Worm (Caenorhabditis elegans) whole organism, young adult: ENCODE measurements around the gene grl-18.

Experiments
- C17E4.6 ChIP-seq: fragments of 200-800 bp; sonication (Bioruptor generic); IDR thresholded peaks from 2 replicates; pipeline ENCODE4 v1.3.6; 2022; ENCODE audit warnings: missing genetic modification reagents, missing genetic modification characterization, missing compliant biosample characterization
- F23B12.7 ChIP-seq: sonication (generic microtip); optimal IDR thresholded peaks from 2 replicates; lab custom pipeline; 2017; ENCODE audit warnings: missing genetic modification characterization, mild to moderate bottlenecking, missing compliant biosample characterization, antibody characterized with exemption, moderate library complexity; ENCODE audit not compliant: insufficient read depth
- F33H1.4 ChIP-seq: fragments of 200-800 bp; sonication (Bioruptor generic); IDR thresholded peaks from 2 replicates; pipeline ENCODE4 v1.3.6; 2022; ENCODE audit warnings: missing genetic modification reagents, missing genetic modification characterization, missing compliant biosample characterization
- F57A8.1 ChIP-seq: fragments of 200-800 bp; sonication (Bioruptor generic); optimal IDR thresholded peaks from 2 replicates; lab custom pipeline; 2018; ENCODE audit warnings: mild to moderate bottlenecking, missing genetic modification characterization, moderate library complexity, missing compliant biosample characterization
- K11D2.4 ChIP-seq: fragments of 200-800 bp; sonication (Bioruptor generic); IDR thresholded peaks from 2 replicates; pipeline ENCODE4 v1.3.6; 2022; ENCODE audit warnings: missing genetic modification reagents, missing genetic modification characterization, missing compliant biosample characterization
- K12H6.12 ChIP-seq: fragments of 200-800 bp; sonication (Bioruptor generic); optimal IDR thresholded peaks from 2 replicates; lab custom pipeline; 2018; ENCODE audit warnings: mild to moderate bottlenecking, missing genetic modification characterization, missing compliant biosample characterization
- Y53G8AR.9 ChIP-seq: fragments of 200-800 bp; sonication (Bioruptor generic); conservative IDR thresholded peaks from 2 replicates; pipeline ENCODE4 v1.3.6; 2022; ENCODE audit warnings: missing genetic modification reagents, missing genetic modification characterization, missing compliant biosample characterization
- Y56A3A.18 ChIP-seq: fragments of 200-800 bp; sonication (Bioruptor generic); IDR thresholded peaks from 2 replicates; pipeline ENCODE4 v1.3.6; 2022; ENCODE audit warnings: missing genetic modification reagents, missing genetic modification characterization, missing compliant biosample characterization
- Y67H2A.10 ChIP-seq: fragments of 200-800 bp; sonication (Bioruptor generic); conservative IDR thresholded peaks from 2 replicates; pipeline ENCODE4 v1.3.6; 2022; ENCODE audit warnings: missing genetic modification reagents, missing genetic modification characterization, missing compliant biosample characterization
- akir-1 ChIP-seq: fragments of 200-800 bp; sonication (Bioruptor generic); optimal IDR thresholded peaks from 2 replicates; lab custom pipeline; 2018; ENCODE audit warnings: mild to moderate bottlenecking, missing genetic modification characterization, moderate library complexity, missing compliant biosample characterization
- ama-1 ChIP-seq, 3 experiments: fragments of 150-350 bp in 1 of 3; sonication (generic microtip) in 2 of 3; optimal IDR thresholded peaks; 2 replicates each; lab custom pipeline; 2014 to 2018; ENCODE audit warnings: missing biosample characterization in 2 of 3, missing genetic modification characterization in 2 of 3, missing genetic modification reagents in 2 of 3
- atf-7 ChIP-seq: sonication (generic microtip); optimal IDR thresholded peaks from 2 replicates; lab custom pipeline; 2017; ENCODE audit warnings: mild to moderate bottlenecking, missing genetic modification characterization, missing compliant biosample characterization
- ccch-3 ChIP-seq: fragments of 200-800 bp; sonication (Bioruptor generic); optimal IDR thresholded peaks from 2 replicates; lab custom pipeline; 2018; ENCODE audit warnings: mild to moderate bottlenecking, missing genetic modification characterization, missing compliant biosample characterization
- cebp-1 ChIP-seq, 2 experiments: fragments of 200-800 bp in 1 of 2; sonication (Bioruptor generic) in 1 of 2; sonication (generic microtip) in 1 of 2; IDR thresholded peaks in 1 of 2; optimal IDR thresholded peaks in 1 of 2; 2 replicates each; pipeline versions ENCODE4 v1.3.6 to Lab custom; 2017 to 2022; ENCODE audit warnings: missing compliant biosample characterization in 2 of 2, missing genetic modification characterization in 2 of 2, mild to moderate bottlenecking in 1 of 2, missing genetic modification reagents in 1 of 2, moderate library complexity in 1 of 2
- cebp-2 ChIP-seq: fragments of 200-800 bp; sonication (Bioruptor generic); IDR thresholded peaks from 2 replicates; pipeline ENCODE4 v1.3.6; 2022; ENCODE audit warnings: missing genetic modification characterization, missing compliant biosample characterization
- ceh-100 ChIP-seq: fragments of 200-800 bp; sonication (Bioruptor generic); IDR thresholded peaks from 2 replicates; pipeline ENCODE4 v1.3.6; 2022; ENCODE audit warnings: missing genetic modification reagents, missing genetic modification characterization, missing compliant biosample characterization
- die-1 ChIP-seq: sonication (generic microtip); optimal IDR thresholded peaks from 2 replicates; lab custom pipeline; 2016; ENCODE audit warnings: missing genotype, mild to moderate bottlenecking, missing genetic modification characterization, missing compliant biosample characterization
- dox-1 ChIP-seq: fragments of 200-800 bp; sonication (Bioruptor generic); IDR thresholded peaks from 2 replicates; pipeline ENCODE4 v1.3.6; 2022; ENCODE audit warnings: missing genetic modification reagents, missing genetic modification characterization, missing compliant biosample characterization
- efl-1 ChIP-seq: fragments of 150-350 bp; optimal IDR thresholded peaks from 2 replicates; lab custom pipeline; 2014; ENCODE audit warnings: missing biosample characterization, missing genetic modification reagents, missing genetic modification characterization
- egl-44 ChIP-seq: fragments of 200-800 bp; sonication (Bioruptor generic); IDR thresholded peaks from 2 replicates; pipeline ENCODE4 v1.3.6; 2022; ENCODE audit warnings: missing genetic modification reagents, missing genetic modification characterization, missing compliant biosample characterization
- egrh-3 ChIP-seq: fragments of 200-800 bp; sonication (Bioruptor generic); IDR thresholded peaks from 2 replicates; pipeline ENCODE4 v1.3.6; 2022; ENCODE audit warnings: missing genetic modification reagents, missing genetic modification characterization, missing compliant biosample characterization
- him-1 ChIP-seq: sonication (generic microtip); optimal IDR thresholded peaks from 2 replicates; lab custom pipeline; 2016; ENCODE audit warnings: missing genotype, missing genetic modification reagents, missing genetic modification characterization, missing compliant biosample characterization
- hlh-12 ChIP-seq: sonication (generic microtip); optimal IDR thresholded peaks from 2 replicates; lab custom pipeline; 2016; ENCODE audit warnings: missing genetic modification characterization, missing compliant biosample characterization
- hsf-1 ChIP-seq: fragments of 200-800 bp; sonication (Bioruptor generic); IDR thresholded peaks from 2 replicates; pipeline ENCODE4 v1.3.6; 2022; ENCODE audit warnings: missing genetic modification reagents, missing genetic modification characterization, missing compliant biosample characterization
- lag-1 ChIP-seq: fragments of 200-800 bp; sonication (Bioruptor generic); IDR thresholded peaks from 2 replicates; pipeline ENCODE4 v1.3.6; 2022; ENCODE audit warnings: missing genetic modification reagents, missing genetic modification characterization, missing compliant biosample characterization
- let-607 ChIP-seq, 2 experiments: fragments of 200-800 bp in 1 of 2; sonication (Bioruptor generic) in 1 of 2; sonication (generic microtip) in 1 of 2; optimal IDR thresholded peaks; 2 replicates each; lab custom pipeline; 2016 to 2018; ENCODE audit warnings: mild to moderate bottlenecking in 2 of 2, missing compliant biosample characterization in 2 of 2, missing genetic modification characterization in 2 of 2, moderate library complexity in 2 of 2, missing genotype in 1 of 2
- lin-26 ChIP-seq: fragments of 200-800 bp; sonication (Bioruptor generic); IDR thresholded peaks from 2 replicates; pipeline ENCODE4 v1.3.6; 2022; ENCODE audit warnings: missing genetic modification reagents, missing genetic modification characterization, missing compliant biosample characterization
- lin-40 ChIP-seq: sonication (generic microtip); optimal IDR thresholded peaks from 2 replicates; lab custom pipeline; 2016; ENCODE audit warnings: missing genetic modification characterization, mild to moderate bottlenecking, missing compliant biosample characterization, missing genotype, missing genetic modification reagents
- lin-54 ChIP-seq: fragments of 200-800 bp; sonication (Bioruptor generic); optimal IDR thresholded peaks from 2 replicates; lab custom pipeline; 2018; ENCODE audit warnings: mild to moderate bottlenecking, missing genetic modification characterization, missing compliant biosample characterization
- madf-10 ChIP-seq: sonication (generic microtip); optimal IDR thresholded peaks from 2 replicates; lab custom pipeline; 2016; ENCODE audit warnings: mild to moderate bottlenecking, missing genetic modification characterization, missing compliant biosample characterization
- madf-6 ChIP-seq: fragments of 200-800 bp; sonication (Bioruptor generic); IDR thresholded peaks from 2 replicates; pipeline ENCODE4 v1.3.6; 2022; ENCODE audit warnings: missing genetic modification reagents, missing genetic modification characterization, missing compliant biosample characterization
- madf-8 ChIP-seq: fragments of 200-800 bp; sonication (Bioruptor generic); conservative IDR thresholded peaks from 2 replicates; pipeline ENCODE4 v1.3.6; 2022; ENCODE audit warnings: missing genetic modification reagents, missing genetic modification characterization, missing compliant biosample characterization
- mcd-1 ChIP-seq: fragments of 200-800 bp; sonication (Bioruptor generic); IDR thresholded peaks from 2 replicates; pipeline ENCODE4 v1.3.6; 2022; ENCODE audit warnings: missing genetic modification reagents, missing genetic modification characterization, missing compliant biosample characterization
- nfyb-1 ChIP-seq: fragments of 200-800 bp; sonication (Bioruptor generic); IDR thresholded peaks from 2 replicates; pipeline ENCODE4 v1.3.6; 2022; ENCODE audit warnings: missing genetic modification reagents, missing genetic modification characterization, missing compliant biosample characterization
- pbrm-1 ChIP-seq: fragments of 200-800 bp; sonication (Bioruptor generic); IDR thresholded peaks from 2 replicates; pipeline ENCODE4 v1.3.6; 2022; ENCODE audit warnings: missing genetic modification reagents, missing genetic modification characterization, missing compliant biosample characterization
- repo-1 ChIP-seq: sonication (generic microtip); optimal IDR thresholded peaks from 2 replicates; lab custom pipeline; 2017; ENCODE audit warnings: mild to moderate bottlenecking, missing genetic modification characterization, missing compliant biosample characterization
- rpc-1 ChIP-seq, 2 experiments: fragments of 150-350 bp in 1 of 2; sonication (generic microtip) in 1 of 2; optimal IDR thresholded peaks; 2 replicates each; lab custom pipeline; 2014 to 2018; ENCODE audit warnings: missing biosample characterization in 1 of 2, missing genetic modification characterization in 1 of 2, missing genetic modification reagents in 1 of 2, missing genotype in 1 of 2
- snpc-4 ChIP-seq, 5 experiments: fragments of 150-350 bp in 1 of 5; sonication (generic microtip) in 4 of 5; optimal IDR thresholded peaks; 2 replicates each; lab custom pipeline; 2014 to 2018; ENCODE audit warnings: missing genetic modification characterization in 5 of 5, missing biosample characterization in 3 of 5, antibody characterized with exemption in 2 of 5, mild to moderate bottlenecking in 2 of 5, missing compliant biosample characterization in 2 of 5, missing genotype in 2 of 5, moderate library complexity in 2 of 5, missing genetic modification reagents in 1 of 5
- somi-1 ChIP-seq: fragments of 200-800 bp; sonication (Bioruptor generic); optimal IDR thresholded peaks from 2 replicates; lab custom pipeline; 2018; ENCODE audit warnings: mild to moderate bottlenecking, missing genetic modification characterization, missing compliant biosample characterization
- tbp1 ChIP-seq: fragments of 200-800 bp; sonication (Bioruptor generic); optimal IDR thresholded peaks from 2 replicates; lab custom pipeline; 2018; ENCODE audit warnings: mild to moderate bottlenecking, missing genetic modification characterization, missing compliant biosample characterization
- zfh-2 ChIP-seq: fragments of 200-800 bp; sonication (Bioruptor generic); conservative IDR thresholded peaks from 2 replicates; pipeline ENCODE4 v1.3.6; 2022; ENCODE audit warnings: missing genetic modification reagents, missing genetic modification characterization, missing compliant biosample characterization
- ztf-18 ChIP-seq: sonication (generic microtip); optimal IDR thresholded peaks from 2 replicates; lab custom pipeline; 2016; ENCODE audit warnings: missing genotype, mild to moderate bottlenecking, missing genetic modification characterization, missing compliant biosample characterization
- ztf-3 ChIP-seq: fragments of 200-800 bp; sonication (Bioruptor generic); optimal IDR thresholded peaks from 2 replicates; lab custom pipeline; 2018; ENCODE audit warnings: mild to moderate bottlenecking, missing genetic modification characterization, missing compliant biosample characterization
- ztf-6 ChIP-seq: fragments of 200-800 bp; sonication (Bioruptor generic); IDR thresholded peaks from 2 replicates; pipeline ENCODE4 v1.3.6; 2022; ENCODE audit warnings: missing genetic modification reagents, missing genetic modification characterization, missing compliant biosample characterization

Gene grl-18

DNA sequence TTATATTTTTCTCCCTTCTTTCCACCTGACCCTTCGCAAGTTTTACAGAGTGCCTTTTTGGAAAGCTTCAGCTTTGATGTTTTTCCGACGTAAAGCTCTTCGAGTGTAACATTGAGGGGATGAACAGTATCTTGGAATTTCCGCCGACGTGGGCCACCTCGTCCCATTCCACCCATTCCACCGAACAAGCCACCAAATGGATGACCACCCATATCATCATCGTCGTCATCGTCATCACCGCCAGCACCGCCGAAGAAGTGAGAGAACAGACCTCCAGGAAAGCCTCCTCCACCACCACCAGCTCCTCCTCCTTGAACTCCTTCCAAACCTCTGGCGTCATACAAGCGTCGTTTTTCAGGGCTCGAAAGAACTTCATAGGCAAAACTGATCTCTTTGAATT lies 15.6 kb upstream of the grl-18 start:
- TF ChIP-seq dox-1 (GFP tag; lab: Robert Waterston, UW) (peak; percentile 13; the same call in 1 of the 2 replicates), hlh-12 (tag; lab: Kevin White, UChicago) (no peak), cebp-2 (GFP tag; lab: Robert Waterston, UW) (no peak), egrh-3 (GFP tag; lab: Robert Waterston, UW) (peak; percentile 27; the same call in 1 of the 2 replicates), zfh-2 (GFP tag; lab: Robert Waterston, UW) (peak; percentile 58), nfyb-1 (GFP tag; lab: Robert Waterston, UW) (0 out of 2 replicates have a peak, but pooled peaks have one; percentile 12)

DNA sequence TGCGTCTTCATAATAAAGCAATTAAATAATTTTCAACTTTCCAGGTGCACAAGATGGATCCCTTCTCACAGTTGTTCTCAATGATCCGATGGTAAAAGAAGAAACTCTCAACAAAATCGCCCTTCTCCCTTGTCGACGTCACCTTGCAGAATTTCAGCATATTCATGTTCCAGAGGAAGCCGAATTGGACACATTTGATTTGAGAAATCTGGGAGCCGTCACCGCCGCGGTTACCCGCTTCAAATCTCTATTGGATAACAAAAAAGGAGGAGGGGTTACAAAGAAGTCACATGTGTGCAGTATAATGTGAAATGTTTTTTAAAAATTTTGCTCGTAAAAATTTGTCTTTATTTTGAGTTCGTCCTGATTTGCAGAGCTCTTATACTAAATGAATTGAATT lies 14.0 kb upstream of the grl-18 start:
- TF ChIP-seq cebp-1 (GFP tag; IDR thresholded peaks at IDR 0.05; lab: Robert Waterston, UW) (no peak), cebp-1 (tag; optimal IDR thresholded peaks at IDR 0.05; lab: Kevin White, UChicago) (no peak), K11D2.4 (GFP tag; lab: Robert Waterston, UW) (no peak), ztf-18 (tag; lab: Kevin White, UChicago) (peak; percentile 38), ztf-3 (GFP tag; lab: Kevin White, UChicago) (no peak), madf-10 (tag; lab: Kevin White, UChicago) (no peak), let-607 (tag; optimal IDR thresholded peaks at IDR 0.05; lab: Kevin White, UChicago) (peak in 1 of 2 experiments; percentile 28), rpc-1 (optimal IDR thresholded peaks at IDR 0.05; lab: Kevin White, UChicago) (no peak), rpc-1 (tag; optimal IDR thresholded peaks at IDR 0.05; lab: Kevin White, UChicago) (no peak), somi-1 (GFP tag; lab: Kevin White, UChicago) (no peak), madf-8 (GFP tag; lab: Robert Waterston, UW) (no peak), Y56A3A.18 (peak; percentile 36; the same call in 1 of the 2 replicates), efl-1 (no peak), akir-1 (GFP tag; lab: Kevin White, UChicago) (no peak), ztf-6 (no peak), snpc-4 (GFP tag; optimal IDR thresholded peaks at IDR 0.05; lab: Kevin White, UChicago) (no peak), snpc-4 (tag; optimal IDR thresholded peaks at IDR 0.05; lab: Kevin White, UChicago) (peak in 1 of 4 experiments; percentile 15), Y53G8AR.9 (GFP tag; lab: Robert Waterston, UW) (peak; percentile 54; the same call in 1 of the 2 replicates), egl-44 (GFP tag; lab: Robert Waterston, UW) (no peak), ccch-3 (GFP tag; lab: Kevin White, UChicago) (no peak), lin-26 (peak; percentile 46; the same call in 1 of the 2 replicates), F33H1.4 (GFP tag; lab: Robert Waterston, UW) (0 out of 2 replicates have a peak, but pooled peaks have one; percentile 16), mcd-1 (GFP tag; lab: Robert Waterston, UW) (0 out of 2 replicates have a peak, but pooled peaks have one; percentile 4), pbrm-1 (GFP tag; lab: Robert Waterston, UW) (peak; percentile 23; the same call in 1 of the 2 replicates), lin-54 (GFP tag; lab: Kevin White, UChicago) (peak; percentile 35), ama-1 (optimal IDR thresholded peaks at IDR 0.05; lab: Kevin White, UChicago) (peak; percentile 86), ama-1 (GFP tag; optimal IDR thresholded peaks at IDR 0.05; lab: Kevin White, UChicago) (no peak), Y67H2A.10 (GFP tag; lab: Robert Waterston, UW) (no peak), C17E4.6 (GFP tag; lab: Robert Waterston, UW) (no peak), lin-40 (tag; lab: Kevin White, UChicago) (no peak), K12H6.12 (tag; lab: Kevin White, UChicago) (no peak), F57A8.1 (GFP tag; lab: Kevin White, UChicago) (no peak), tbp1 (GFP tag; lab: Kevin White, UChicago) (peak; percentile 13), F23B12.7 (no peak), him-1 (no peak), lag-1 (GFP tag; lab: Robert Waterston, UW) (no peak), hsf-1 (GFP tag; lab: Robert Waterston, UW) (peak; percentile 61; the same call in 1 of the 2 replicates), repo-1 (peak; percentile 22), atf-7 (tag; lab: Kevin White, UChicago) (no peak), madf-6 (GFP tag; lab: Robert Waterston, UW) (peak; percentile 43; the same call in 1 of the 2 replicates), ceh-100 (GFP tag; lab: Robert Waterston, UW) (no peak), die-1 (no peak)
